Fruit fly (Drosophila melanogaster) S2 (cell line): ENCODE measurements around the gene CG33332.

ENCODE experiments used
- CG8478 ChIP-seq: fragments of >200 bp; optimal IDR thresholded peaks from 2 replicates; lab custom pipeline; 2018
- CTCF ChIP-seq, 2 experiments: fragments of >200 bp; optimal IDR thresholded peaks; 2 replicates each; lab custom pipeline; 2018

dm6 chr3R:14875965-14876331, 10.3 kb upstream of the CG33332 start:
- TF ChIP-seq CTCF (optimal IDR thresholded peaks at IDR 0.05; lab: Kevin White, UChicago) (no peak), CG8478 (lab: Kevin White, UChicago) (no peak)
